Worm (Caenorhabditis elegans) whole organism, L4 larva: ENCODE data around the gene K07C5.2.

Experiments
- F10B5.3 ChIP-seq: sonication (generic microtip); optimal IDR thresholded peaks from 2 replicates; lab custom pipeline; 2016; ENCODE audit warnings: mild to moderate bottlenecking, missing genetic modification characterization, missing compliant biosample characterization
- F26F4.8 ChIP-seq: fragments of 200-800 bp; sonication (Bioruptor generic); conservative IDR thresholded peaks from 2 replicates; pipeline ENCODE4 v1.3.6; 2022; ENCODE audit warnings: missing genetic modification characterization, missing compliant biosample characterization
- F37D6.2 ChIP-seq: sonication (generic microtip); optimal IDR thresholded peaks from 2 replicates; lab custom pipeline; 2016; ENCODE audit warnings: mild to moderate bottlenecking, missing genetic modification characterization, missing compliant biosample characterization
- T26A8.4 ChIP-seq: fragments of 200-800 bp; sonication (Bioruptor generic); IDR thresholded peaks from 2 replicates; pipeline ENCODE4 v1.3.6; 2022; ENCODE audit warnings: missing genetic modification characterization, missing compliant biosample characterization
- Y105C5A.15 ChIP-seq: fragments of 200-800 bp; sonication (Bioruptor generic); IDR thresholded peaks from 2 replicates; pipeline ENCODE4 v1.3.6; 2022; ENCODE audit warnings: missing genetic modification characterization, missing compliant biosample characterization
- Y75B8A.6 ChIP-seq: fragments of 200-800 bp; sonication (Bioruptor generic); IDR thresholded peaks from 2 replicates; pipeline ENCODE4 v1.3.6; 2022; ENCODE audit warnings: missing genetic modification reagents, missing genetic modification characterization, missing compliant biosample characterization
- ZK546.5 ChIP-seq, 2 experiments: sonication (generic microtip); optimal IDR thresholded peaks; 2 replicates each; lab custom pipeline; 2017; ENCODE audit warnings: missing biosample characterization in 2 of 2, missing genetic modification characterization in 2 of 2
- attf-4 ChIP-seq: sonication (generic microtip); optimal IDR thresholded peaks from 3 replicates; lab custom pipeline; 2017; ENCODE audit warnings: missing biosample characterization, missing genetic modification characterization
- ceh-20 ChIP-seq: fragments of 200-800 bp; sonication (Bioruptor generic); IDR thresholded peaks from 2 replicates; pipeline ENCODE4 v1.3.6; 2022; ENCODE audit warnings: missing genetic modification reagents, missing genetic modification characterization, missing compliant biosample characterization
- ceh-44 ChIP-seq: fragments of 200-800 bp; sonication (Bioruptor generic); IDR thresholded peaks from 2 replicates; pipeline ENCODE4 v1.3.6; 2022; ENCODE audit warnings: missing genetic modification reagents, missing genetic modification characterization, missing compliant biosample characterization
- ces-1 ChIP-seq: fragments of 150-350 bp; sonication (generic microtip); optimal IDR thresholded peaks from 4 replicates; lab custom pipeline; 2014; ENCODE audit warnings: missing biosample characterization, missing genetic modification reagents, missing genetic modification characterization
- cey-2 ChIP-seq: sonication (generic microtip); optimal IDR thresholded peaks from 3 replicates; lab custom pipeline; 2017; ENCODE audit warnings: missing genetic modification characterization, mild to moderate bottlenecking, missing compliant biosample characterization, antibody characterized with exemption, borderline replicate concordance; ENCODE audit not compliant: insufficient read depth
- daf-12 ChIP-seq: fragments of 150-350 bp; optimal IDR thresholded peaks from 2 replicates; lab custom pipeline; 2014; ENCODE audit warnings: missing biosample characterization, missing genetic modification reagents, missing genetic modification characterization
- daf-16 ChIP-seq, 3 experiments: sonication (generic microtip); optimal IDR thresholded peaks; 2 replicates each; lab custom pipeline; 2016 to 2017; ENCODE audit warnings: missing genetic modification characterization in 3 of 3, missing genetic modification reagents in 3 of 3, mild to moderate bottlenecking in 2 of 3, missing compliant biosample characterization in 2 of 3, missing biosample characterization in 1 of 3, moderate library complexity in 1 of 3
- dmd-6 ChIP-seq: fragments of 200-800 bp; sonication (Bioruptor generic); IDR thresholded peaks from 2 replicates; pipeline ENCODE4 v1.3.6; 2022; ENCODE audit warnings: missing genetic modification reagents, missing genetic modification characterization, missing compliant biosample characterization
- dmd-9 ChIP-seq: fragments of 200-800 bp; sonication (Bioruptor generic); IDR thresholded peaks from 2 replicates; pipeline ENCODE4 v1.3.6; 2022; ENCODE audit warnings: missing genetic modification reagents, missing genetic modification characterization, missing compliant biosample characterization
- dpl-1 ChIP-seq: fragments of 150-350 bp; optimal IDR thresholded peaks from 2 replicates; lab custom pipeline; 2014; ENCODE audit warnings: missing biosample characterization, missing genetic modification reagents, missing genetic modification characterization
- duxl-1 ChIP-seq: sonication (generic microtip); optimal IDR thresholded peaks from 2 replicates; lab custom pipeline; 2016; ENCODE audit warnings: mild to moderate bottlenecking, missing genetic modification characterization, moderate library complexity, missing compliant biosample characterization; ENCODE audit not compliant: poor library complexity
- egl-27 ChIP-seq: sonication (generic microtip); optimal IDR thresholded peaks from 3 replicates; lab custom pipeline; 2017; ENCODE audit warnings: missing biosample characterization, missing genetic modification reagents, missing genetic modification characterization
- egl-43 ChIP-seq: fragments of 200-800 bp; sonication (Bioruptor generic); IDR thresholded peaks from 2 replicates; pipeline ENCODE4 v1.3.6; 2022; ENCODE audit warnings: missing genetic modification reagents, missing genetic modification characterization, missing compliant biosample characterization
- hif-1 ChIP-seq, 2 experiments: sonication (generic microtip); optimal IDR thresholded peaks; 2 replicates each; lab custom pipeline; 2016 to 2017; ENCODE audit warnings: missing compliant biosample characterization in 2 of 2, missing genetic modification characterization in 2 of 2, missing genetic modification reagents in 2 of 2, missing genotype in 2 of 2, mild to moderate bottlenecking in 1 of 2
- hlh-30 ChIP-seq: sonication (generic microtip); optimal IDR thresholded peaks from 2 replicates; lab custom pipeline; 2017; ENCODE audit warnings: antibody characterized with exemption, mild to moderate bottlenecking, missing genetic modification characterization, missing compliant biosample characterization; ENCODE audit not compliant: insufficient read depth
- hmg-1.1 ChIP-seq: fragments of 200-800 bp; sonication (Bioruptor generic); IDR thresholded peaks from 2 replicates; pipeline ENCODE4 v1.3.6; 2022; ENCODE audit warnings: missing genetic modification reagents, missing genetic modification characterization, missing compliant biosample characterization
- lim-7 ChIP-seq: fragments of 200-800 bp; sonication (Bioruptor generic); IDR thresholded peaks from 2 replicates; pipeline ENCODE4 v1.3.6; 2022; ENCODE audit warnings: missing genetic modification characterization, missing compliant biosample characterization
- lin-1 ChIP-seq: fragments of 200-800 bp; sonication (Bioruptor generic); IDR thresholded peaks from 2 replicates; pipeline ENCODE4 v1.3.6; 2022; ENCODE audit warnings: missing genetic modification reagents, missing genetic modification characterization, missing compliant biosample characterization
- lin-13 ChIP-seq: fragments of 150-350 bp; optimal IDR thresholded peaks from 2 replicates; lab custom pipeline; 2014; ENCODE audit warnings: missing biosample characterization, missing genetic modification reagents, missing genetic modification characterization
- lin-15B ChIP-seq: fragments of 150-350 bp; sonication (generic microtip); optimal IDR thresholded peaks from 3 replicates; lab custom pipeline; 2014; ENCODE audit warnings: missing biosample characterization, missing genetic modification characterization
- lin-38 ChIP-seq: fragments of 200-800 bp; sonication (Bioruptor generic); IDR thresholded peaks from 2 replicates; pipeline ENCODE4 v1.3.6; 2022; ENCODE audit warnings: missing genetic modification reagents, missing genetic modification characterization, missing compliant biosample characterization
- lin-39 ChIP-seq: fragments of 150-350 bp; optimal IDR thresholded peaks from 2 replicates; lab custom pipeline; 2014; ENCODE audit warnings: missing biosample characterization, missing genetic modification reagents, missing genetic modification characterization
- lsy-2 ChIP-seq, 2 experiments: fragments of 150-350 bp in 1 of 2; sonication (generic microtip) in 1 of 2; optimal IDR thresholded peaks; 2 replicates each; lab custom pipeline; 2014 to 2017; ENCODE audit warnings: missing biosample characterization in 2 of 2, missing genetic modification characterization in 2 of 2
- madf-9 ChIP-seq: fragments of 200-800 bp; sonication (Bioruptor generic); conservative IDR thresholded peaks from 2 replicates; pipeline ENCODE4 v1.3.6; 2022; ENCODE audit warnings: missing genetic modification reagents, missing genetic modification characterization, missing compliant biosample characterization
- mep-1 ChIP-seq: fragments of 150-350 bp; sonication (generic microtip); optimal IDR thresholded peaks from 3 replicates; lab custom pipeline; 2014; ENCODE audit warnings: missing biosample characterization, missing genetic modification characterization
- mes-2 ChIP-seq: sonication (generic microtip); optimal IDR thresholded peaks from 2 replicates; lab custom pipeline; 2016; ENCODE audit warnings: missing genotype, mild to moderate bottlenecking, missing genetic modification characterization, missing compliant biosample characterization; ENCODE audit not compliant: poor library complexity, severe bottlenecking
- nhr-102 ChIP-seq: sonication (generic microtip); optimal IDR thresholded peaks from 2 replicates; lab custom pipeline; 2016; ENCODE audit warnings: mild to moderate bottlenecking, missing genetic modification characterization, moderate library complexity, missing compliant biosample characterization
- nhr-11 ChIP-seq: fragments of 150-350 bp; optimal IDR thresholded peaks from 2 replicates; lab custom pipeline; 2014; ENCODE audit warnings: missing biosample characterization, missing genetic modification characterization
- nhr-25 ChIP-seq: sonication (generic microtip); optimal IDR thresholded peaks from 2 replicates; lab custom pipeline; 2017; ENCODE audit warnings: missing genetic modification characterization, mild to moderate bottlenecking, missing compliant biosample characterization, antibody characterized with exemption, moderate library complexity, borderline replicate concordance; ENCODE audit not compliant: insufficient read depth
- nhr-28 ChIP-seq: fragments of 150-350 bp; optimal IDR thresholded peaks from 2 replicates; lab custom pipeline; 2014; ENCODE audit warnings: missing biosample characterization, missing genetic modification characterization
- nhr-6 ChIP-seq: fragments of 150-350 bp; optimal IDR thresholded peaks from 2 replicates; lab custom pipeline; 2014; ENCODE audit warnings: missing biosample characterization, missing genetic modification characterization
- php-3 ChIP-seq: fragments of 200-800 bp; sonication (Bioruptor generic); IDR thresholded peaks from 2 replicates; pipeline ENCODE4 v1.3.6; 2022; ENCODE audit warnings: missing genetic modification reagents, missing genetic modification characterization, missing compliant biosample characterization
- rbr-2 ChIP-seq: sonication (generic microtip); optimal IDR thresholded peaks from 2 replicates; lab custom pipeline; 2016; ENCODE audit warnings: missing genotype, missing genetic modification characterization, missing compliant biosample characterization
- skn-1 ChIP-seq: fragments of 150-350 bp; optimal IDR thresholded peaks from 2 replicates; lab custom pipeline; 2014; ENCODE audit warnings: missing biosample characterization, missing genetic modification characterization
- spr-1 ChIP-seq: sonication (generic microtip); optimal IDR thresholded peaks from 2 replicates; lab custom pipeline; 2016; ENCODE audit warnings: mild to moderate bottlenecking, missing genetic modification characterization, missing compliant biosample characterization
- spr-3 ChIP-seq: fragments of 200-800 bp; sonication (Bioruptor generic); optimal IDR thresholded peaks from 2 replicates; lab custom pipeline; 2018; ENCODE audit warnings: mild to moderate bottlenecking, missing genetic modification characterization, missing compliant biosample characterization
- unc-62 ChIP-seq, 3 experiments: fragments of 150-350 bp in 1 of 3; sonication (generic microtip); optimal IDR thresholded peaks in 2 of 3; peaks in 1 of 3; 1 replicate in 1 of 3; 2 replicates in 2 of 3; lab custom pipeline; 2014 to 2017; ENCODE audit warnings: missing biosample characterization in 3 of 3, missing genetic modification characterization in 3 of 3, missing genetic modification reagents in 3 of 3, missing genotype in 1 of 3
- zag-1 ChIP-seq: fragments of 150-350 bp; optimal IDR thresholded peaks from 2 replicates; lab custom pipeline; 2014; ENCODE audit warnings: missing biosample characterization, missing genetic modification characterization
- zfp-2 ChIP-seq: sonication (generic microtip); optimal IDR thresholded peaks from 2 replicates; lab custom pipeline; 2016; ENCODE audit warnings: mild to moderate bottlenecking, missing genetic modification characterization, missing compliant biosample characterization
- ztf-7 ChIP-seq: fragments of 150-350 bp; optimal IDR thresholded peaks from 2 replicates; lab custom pipeline; 2014; ENCODE audit warnings: missing biosample characterization, missing genetic modification characterization

The K07C5.2 gene

DNA sequence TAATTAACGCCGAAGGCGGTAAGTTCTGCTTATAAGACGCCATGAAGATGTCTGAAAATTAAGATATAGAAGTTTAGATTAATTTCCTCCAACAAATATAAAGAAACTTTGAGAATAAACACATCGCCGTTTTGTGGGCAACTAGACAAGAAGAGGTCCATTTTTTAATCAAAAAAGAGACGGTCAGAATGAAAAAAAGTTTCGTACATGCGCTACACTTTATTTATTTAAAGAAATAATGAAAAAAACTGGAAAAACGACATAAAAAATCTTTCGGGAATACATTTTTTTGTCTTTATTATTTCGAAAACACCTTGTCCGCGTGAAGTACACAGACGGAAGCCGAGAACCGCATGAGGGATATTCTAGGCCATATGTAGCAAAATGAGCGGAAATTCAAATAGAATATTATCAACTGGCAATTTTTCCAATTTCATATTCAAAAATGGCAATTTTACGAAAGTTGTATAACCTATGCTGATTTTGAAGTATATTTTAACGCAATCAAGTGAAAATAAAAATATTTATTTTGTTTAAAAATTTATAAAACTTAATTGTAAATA, 16.6 kb downstream of the K07C5.2 start, which contains the start of gene sluh-7 (continued):
- peak; percentile 3 for TF ChIP-seq lin-15B (tag; lab: Kevin White, UChicago)
- peak; percentile 72 for TF ChIP-seq hlh-30 (tag; lab: Kevin White, UChicago)
- TF ChIP-seq duxl-1 (tag; lab: Kevin White, UChicago): peak; percentile 49
- peak in 1 of 2 experiments; percentile 88 for TF ChIP-seq lsy-2 (tag; optimal IDR thresholded peaks at IDR 0.05; lab: Kevin White, UChicago)
- no peak for TF ChIP-seq cey-2 (tag; lab: Kevin White, UChicago)
- no peak for TF ChIP-seq attf-4 (tag; lab: Kevin White, UChicago)
- peak; percentile 70 for TF ChIP-seq mep-1 (tag; lab: Kevin White, UChicago)
- TF ChIP-seq F10B5.3 (tag; lab: Kevin White, UChicago): no peak
- peak; percentile 78 for TF ChIP-seq lin-38 (GFP tag; lab: Robert Waterston, UW)
- TF ChIP-seq T26A8.4 (GFP tag; lab: Robert Waterston, UW): no peak
- peak; percentile 55 for TF ChIP-seq F37D6.2 (tag; lab: Kevin White, UChicago)
- peak; percentile 99 for TF ChIP-seq mes-2
- TF ChIP-seq unc-62 (GFP tag; optimal IDR thresholded peaks at IDR 0.05 in 1 of 2; lab: Kevin White, UChicago): no peak
- no peak for TF ChIP-seq unc-62 (tag; optimal IDR thresholded peaks at IDR 0.05; lab: Kevin White, UChicago)
- TF ChIP-seq daf-16 (GFP tag; optimal IDR thresholded peaks at IDR 0.05; lab: Kevin White, UChicago): no peak
- peak; percentile 52 for TF ChIP-seq daf-16 (tag; optimal IDR thresholded peaks at IDR 0.05; lab: Kevin White, UChicago)
- peak; percentile 56; the same call in 1 of the 2 replicates for TF ChIP-seq dmd-6 (GFP tag; lab: Robert Waterston, UW)
- peak; percentile 75 for TF ChIP-seq madf-9 (GFP tag; lab: Robert Waterston, UW)
- TF ChIP-seq lim-7 (GFP tag; lab: Robert Waterston, UW): no peak
- no peak for TF ChIP-seq egl-43
- TF ChIP-seq daf-12 (tag; lab: Kevin White, UChicago): no peak
- peak in 1 of 2 experiments; percentile 88 for TF ChIP-seq hif-1 (tag; optimal IDR thresholded peaks at IDR 0.05; lab: Kevin White, UChicago)
- TF ChIP-seq ztf-7 (tag; lab: Kevin White, UChicago): no peak
- no peak for TF ChIP-seq nhr-11
- TF ChIP-seq skn-1 (tag; lab: Kevin White, UChicago): no peak
- no peak for TF ChIP-seq spr-1
- TF ChIP-seq ZK546.5 (tag; optimal IDR thresholded peaks at IDR 0.05; lab: Kevin White, UChicago): no peak
- TF ChIP-seq ces-1 (GFP tag; lab: Kevin White, UChicago): no peak
- no peak for TF ChIP-seq lin-39 (tag; lab: Kevin White, UChicago)
- TF ChIP-seq lin-1: no peak
- TF ChIP-seq Y75B8A.6 (GFP tag; lab: Robert Waterston, UW): no peak
- TF ChIP-seq zag-1 (tag; lab: Kevin White, UChicago): no peak
- TF ChIP-seq nhr-25 (tag; lab: Kevin White, UChicago): no peak
- TF ChIP-seq Y105C5A.15: no peak
- peak; percentile 86 for TF ChIP-seq nhr-6
- peak; percentile 63 for TF ChIP-seq rbr-2 (tag; lab: Kevin White, UChicago)
- TF ChIP-seq ceh-20 (GFP tag; lab: Robert Waterston, UW): no peak; the same call in 1 of the 2 replicates
- TF ChIP-seq hmg-1.1 (GFP tag; lab: Robert Waterston, UW): 0 out of 2 replicates have a peak, but pooled peaks have one; percentile 12
- TF ChIP-seq egl-27: no peak
- TF ChIP-seq dmd-9 (GFP tag; lab: Robert Waterston, UW): peak; percentile 82
- no peak for TF ChIP-seq spr-3 (GFP tag; lab: Kevin White, UChicago)
- no peak for TF ChIP-seq php-3 (GFP tag; lab: Robert Waterston, UW)
- peak; percentile 27 for TF ChIP-seq lin-13 (GFP tag; lab: Kevin White, UChicago)
- TF ChIP-seq ceh-44: no peak
- no peak for TF ChIP-seq zfp-2 (tag; lab: Kevin White, UChicago)
- TF ChIP-seq nhr-28 (tag; lab: Kevin White, UChicago): peak; percentile 30
- no peak for TF ChIP-seq F26F4.8
- TF ChIP-seq nhr-102 (tag; lab: Kevin White, UChicago): peak; percentile 66
- peak; percentile 94 for TF ChIP-seq dpl-1 (GFP tag; lab: Kevin White, UChicago)
- TF ChIP-seq, all 104 proteins: peak for 27
